Worm (Caenorhabditis elegans): ENCODE data around the gene afmd-1.

DNA sequence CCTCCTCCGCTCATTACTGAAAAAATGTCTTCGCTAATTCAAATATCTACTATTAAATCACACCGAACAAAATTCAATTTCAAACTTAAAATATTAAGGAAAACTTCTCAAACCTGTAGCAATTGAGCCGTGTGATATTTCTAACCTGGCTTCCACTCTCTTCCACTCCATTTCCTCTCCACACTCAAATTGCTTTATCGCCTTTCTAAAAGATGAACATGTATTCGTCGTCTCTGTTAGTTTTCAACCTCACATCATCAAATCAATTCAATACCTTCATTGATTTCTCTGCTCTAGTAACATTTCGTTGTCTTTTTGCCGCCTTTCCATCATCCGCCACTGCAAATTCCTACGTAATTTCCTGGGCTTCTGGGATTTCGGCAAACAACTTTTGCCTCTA, 47.9 kb downstream of the afmd-1 start, which contains the start of gene F42C5.4:
- TF ChIP-seq flt-1 (GFP tag; IDR thresholded peaks at IDR 0.05) (no peak), tab-1 (GFP tag; IDR thresholded peaks at IDR 0.05) (no peak), med-1 (GFP tag; optimal IDR thresholded peaks at IDR 0.05; ENCODE audit: insufficient read depth) (no peak), T22C8.4 (GFP tag; IDR thresholded peaks at IDR 0.05) (no peak), ztf-23 (GFP tag; IDR thresholded peaks at IDR 0.05) (no peak), cog-1 (tag; optimal IDR thresholded peaks at IDR 0.05) (no peak), ref-1 (GFP tag; conservative IDR thresholded peaks at IDR 0.05) (no peak), klf-2 (GFP tag; conservative IDR thresholded peaks at IDR 0.05) (no peak)
